Worm (Caenorhabditis elegans) whole organism, midembryonic: ENCODE results near the gene gcy-23.
"Not testable (repeated sequence)": the region's sequence is repeated elsewhere in the genome, so short reads cannot be mapped to it uniquely, and the experiment has no call there.

Experiments
- T22C8.4 ChIP-seq: fragments of 200-800 bp; sonication (Bioruptor generic); IDR thresholded peaks from 2 replicates; pipeline ENCODE4 v1.3.6; 2022; ENCODE audit warnings: missing genetic modification characterization, missing compliant biosample characterization
- cog-1 ChIP-seq: sonication (generic microtip); optimal IDR thresholded peaks from 2 replicates; lab custom pipeline; 2016; ENCODE audit warnings: missing genetic modification characterization, missing compliant biosample characterization
- flt-1 ChIP-seq: fragments of 200-800 bp; sonication (Bioruptor generic); IDR thresholded peaks from 2 replicates; pipeline ENCODE4 v1.3.6; 2022; ENCODE audit warnings: missing genetic modification characterization, missing compliant biosample characterization
- klf-2 ChIP-seq: fragments of 200-800 bp; sonication (Bioruptor generic); conservative IDR thresholded peaks from 2 replicates; pipeline ENCODE4 v1.3.6; 2022; ENCODE audit warnings: missing genetic modification reagents, missing genetic modification characterization, missing compliant biosample characterization
- med-1 ChIP-seq: sonication (generic microtip); optimal IDR thresholded peaks from 2 replicates; lab custom pipeline; 2017; ENCODE audit warnings: missing genetic modification characterization, mild to moderate bottlenecking, missing compliant biosample characterization, antibody characterized with exemption, missing genetic modification reagents; ENCODE audit not compliant: insufficient read depth
- ref-1 ChIP-seq: fragments of 200-800 bp; sonication (Bioruptor generic); conservative IDR thresholded peaks from 2 replicates; pipeline ENCODE4 v1.3.6; 2022; ENCODE audit warnings: missing genetic modification reagents, missing genetic modification characterization, missing compliant biosample characterization
- tab-1 ChIP-seq: fragments of 200-800 bp; sonication (Bioruptor generic); IDR thresholded peaks from 2 replicates; pipeline ENCODE4 v1.3.6; 2022; ENCODE audit warnings: missing genetic modification characterization, missing compliant biosample characterization
- ztf-23 ChIP-seq: fragments of 200-800 bp; sonication (Bioruptor generic); IDR thresholded peaks from 2 replicates; pipeline ENCODE4 v1.3.6; 2022; ENCODE audit warnings: missing genetic modification reagents, missing genetic modification characterization, missing compliant biosample characterization
- ztf-29 ChIP-seq: fragments of 200-800 bp; sonication (Bioruptor generic); IDR thresholded peaks from 2 replicates; pipeline ENCODE4 v1.3.6; 2022; ENCODE audit warnings: missing genetic modification reagents, missing genetic modification characterization, missing compliant biosample characterization

Gene gcy-23

DNA sequence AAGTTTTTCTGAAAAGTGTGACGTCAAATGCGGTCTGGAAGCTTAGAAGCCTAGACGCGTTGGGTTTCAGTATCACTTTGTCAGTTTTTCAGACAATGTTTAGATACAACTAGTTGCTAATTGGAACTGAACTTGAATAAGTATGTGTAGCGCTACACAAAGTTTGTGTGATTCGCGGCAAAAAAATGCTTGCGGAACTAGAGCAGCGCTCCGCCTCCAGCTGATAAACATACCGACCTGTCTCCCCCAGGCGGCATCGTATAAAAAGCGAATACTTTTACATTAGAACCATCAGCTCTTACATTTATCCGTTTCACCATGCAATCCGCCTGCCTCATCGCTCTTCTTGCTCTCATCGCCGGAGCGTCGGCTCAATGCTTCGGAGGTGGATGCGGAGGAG is 14.6 kb upstream of the gcy-23 start, which contains the start of gene idpp-12:
Gene idpp-12, plus strand, starts transcription at position 301 of the 400 bp plus-strand sequence.
- not testable (repeated sequence) for TF ChIP-seq klf-2; tab-1; ztf-23 (GFP tag; lab: Robert Waterston, UW)

DNA sequence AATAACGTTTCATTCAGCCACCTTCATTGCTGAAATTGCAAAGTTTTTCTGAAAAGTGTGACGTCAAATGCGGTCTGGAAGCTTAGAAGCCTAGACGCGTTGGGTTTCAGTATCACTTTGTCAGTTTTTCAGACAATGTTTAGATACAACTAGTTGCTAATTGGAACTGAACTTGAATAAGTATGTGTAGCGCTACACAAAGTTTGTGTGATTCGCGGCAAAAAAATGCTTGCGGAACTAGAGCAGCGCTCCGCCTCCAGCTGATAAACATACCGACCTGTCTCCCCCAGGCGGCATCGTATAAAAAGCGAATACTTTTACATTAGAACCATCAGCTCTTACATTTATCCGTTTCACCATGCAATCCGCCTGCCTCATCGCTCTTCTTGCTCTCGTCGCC is 12.9 kb upstream of the gcy-23 start, which contains the start of gene W08E12.4:
Gene W08E12.4, plus strand, starts transcription at position 301 of the 400 bp plus-strand sequence.
- TF ChIP-seq T22C8.4, ztf-29, ref-1 (GFP tag; lab: Robert Waterston, UW): not testable (repeated sequence)

DNA sequence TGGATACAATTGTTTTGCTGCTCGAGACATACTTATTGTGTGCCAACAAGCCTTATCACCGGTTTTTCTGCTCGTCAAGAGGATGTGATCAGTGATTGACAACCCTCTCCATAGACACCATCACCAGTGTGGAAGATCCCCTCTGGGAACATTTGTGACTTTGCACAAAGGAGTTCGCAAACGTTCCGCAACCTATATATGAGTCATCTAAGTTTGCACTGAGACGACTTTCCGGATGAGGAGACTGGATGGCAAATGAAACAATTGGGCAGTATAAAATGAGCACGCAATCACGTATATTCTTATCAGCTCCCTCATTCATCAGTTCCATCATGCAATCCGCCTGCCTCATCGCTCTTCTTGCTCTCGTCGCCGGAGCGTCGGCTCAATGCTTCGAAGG is 11.4 kb upstream of the gcy-23 start, which contains the start of gene W08E12.5:
Gene W08E12.5, plus strand, starts transcription at position 301 of the 400 bp plus-strand sequence.
- TF ChIP-seq klf-2, result no peak
- TF ChIP-seq tab-1, result no peak
- no peak for TF ChIP-seq ztf-23 (GFP tag; lab: Robert Waterston, UW)
- no peak for TF ChIP-seq med-1 (GFP tag; lab: Kevin White, UChicago)
- TF ChIP-seq flt-1 (GFP tag; lab: Robert Waterston, UW), result no peak
- TF ChIP-seq cog-1 (tag; lab: Kevin White, UChicago), result no peak
- TF ChIP-seq ztf-29 (GFP tag; lab: Robert Waterston, UW), result no peak
- no peak for TF ChIP-seq T22C8.4 (GFP tag; lab: Robert Waterston, UW)
- no peak for TF ChIP-seq ref-1 (GFP tag; lab: Robert Waterston, UW)

DNA sequence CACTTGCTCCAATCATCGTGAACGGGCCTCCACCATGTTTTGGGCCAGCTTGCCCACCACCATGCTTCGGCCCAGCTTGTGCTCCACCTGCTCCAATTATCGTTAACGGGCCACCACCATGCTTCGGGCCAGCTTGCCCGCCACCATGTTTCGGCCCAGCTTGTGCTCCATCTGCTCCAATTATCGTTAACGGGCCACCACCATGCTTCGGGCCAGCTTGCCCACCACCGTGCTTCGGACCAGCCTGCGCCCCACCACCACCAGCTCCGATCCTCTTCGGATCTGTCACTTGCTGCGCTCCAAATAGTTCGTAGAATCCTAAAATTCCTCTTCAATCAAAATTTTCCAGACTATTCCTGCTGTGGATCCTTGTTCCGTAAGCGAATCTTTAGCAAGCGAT is 10.1 kb upstream of the gcy-23 start:
- TF ChIP-seq med-1 (GFP tag; lab: Kevin White, UChicago) (no peak), ztf-23 (GFP tag; lab: Robert Waterston, UW) (no peak), flt-1 (GFP tag; lab: Robert Waterston, UW) (no peak), tab-1 (no peak), klf-2 (no peak), ref-1 (GFP tag; lab: Robert Waterston, UW) (no peak), cog-1 (tag; lab: Kevin White, UChicago) (no peak), T22C8.4 (GFP tag; lab: Robert Waterston, UW) (no peak), ztf-29 (GFP tag; lab: Robert Waterston, UW) (no peak)

DNA sequence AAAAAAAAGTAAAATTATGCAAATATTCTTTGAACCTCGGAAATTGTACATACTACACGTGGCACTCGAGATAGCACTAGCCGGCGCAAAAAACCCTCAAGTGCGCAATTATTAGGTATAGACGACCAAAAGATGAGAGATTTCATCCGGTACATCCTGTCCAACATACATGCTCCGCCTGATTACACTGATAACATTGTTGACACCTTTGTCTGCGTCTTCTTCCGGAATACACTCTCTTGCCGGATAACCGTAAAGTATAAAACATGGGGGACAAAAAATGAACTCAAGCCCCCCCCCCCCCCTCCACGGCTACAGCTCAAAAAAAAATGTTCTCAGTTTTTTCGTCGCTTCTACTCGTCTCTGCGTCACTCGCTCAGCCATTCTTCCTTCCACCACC is 9.2 kb upstream of the gcy-23 start, which contains the start of gene W08E12.6:
Gene W08E12.6, plus strand, starts transcription at position 301 of the 400 bp plus-strand sequence.
- TF ChIP-seq ztf-23 (GFP tag; lab: Robert Waterston, UW) (no peak), cog-1 (tag; lab: Kevin White, UChicago) (no peak), ztf-29 (GFP tag; lab: Robert Waterston, UW) (no peak)

DNA sequence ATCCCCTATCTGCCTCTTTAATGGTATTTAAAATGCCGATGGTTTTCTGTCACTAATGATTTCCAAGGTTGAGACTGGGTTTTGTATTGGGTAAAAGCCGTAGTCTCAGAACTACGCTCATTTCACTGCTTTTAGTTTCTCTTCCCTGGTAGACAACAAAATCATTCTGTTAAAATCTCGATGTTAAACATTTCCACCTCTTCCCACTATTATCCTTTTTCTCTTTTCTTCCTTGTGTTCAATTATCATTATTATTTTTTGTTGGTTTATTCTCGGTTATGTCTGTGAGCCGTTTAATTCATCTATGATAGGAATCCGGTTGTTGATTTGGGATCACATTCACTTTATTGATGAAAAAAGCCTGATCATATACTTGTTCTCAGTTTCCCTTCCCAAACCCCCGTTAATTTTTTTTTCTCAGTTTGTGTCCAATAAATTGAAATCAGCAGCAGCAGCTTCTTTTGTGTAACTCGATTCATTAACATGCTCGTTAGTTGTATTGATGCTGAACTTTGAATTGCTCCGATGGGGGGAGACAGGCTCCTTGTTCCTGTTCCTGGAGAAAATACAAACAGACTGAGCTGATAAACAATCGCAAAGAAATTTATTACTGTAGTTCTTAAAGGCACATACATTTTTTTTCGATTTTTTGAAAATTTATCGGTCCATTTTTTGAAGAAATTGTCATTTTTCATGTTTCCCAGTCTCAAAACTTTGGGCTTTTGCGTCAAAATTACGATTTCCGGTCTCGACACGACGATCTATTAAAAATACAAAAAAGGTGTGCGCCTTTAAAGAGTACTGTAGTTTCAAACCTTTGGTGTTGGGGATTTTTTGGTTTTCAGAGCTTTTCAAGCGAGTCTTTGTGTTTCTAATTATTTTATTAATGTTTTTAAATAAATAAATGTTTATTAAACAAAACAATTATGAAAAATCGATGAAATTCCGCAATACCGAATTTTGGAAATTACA is 7.7 kb upstream of the gcy-23 start:
- TF ChIP-seq cog-1 (tag; lab: Kevin White, UChicago), result no peak
- TF ChIP-seq T22C8.4 (GFP tag; lab: Robert Waterston, UW), result no peak
- TF ChIP-seq med-1 (GFP tag; lab: Kevin White, UChicago), result no peak
- TF ChIP-seq klf-2, result no peak
- no peak for TF ChIP-seq ref-1 (GFP tag; lab: Robert Waterston, UW)
- TF ChIP-seq tab-1, result no peak
- no peak for TF ChIP-seq ztf-29 (GFP tag; lab: Robert Waterston, UW)
- no peak for TF ChIP-seq flt-1 (GFP tag; lab: Robert Waterston, UW)
- TF ChIP-seq ztf-23 (GFP tag; lab: Robert Waterston, UW), result no peak

DNA sequence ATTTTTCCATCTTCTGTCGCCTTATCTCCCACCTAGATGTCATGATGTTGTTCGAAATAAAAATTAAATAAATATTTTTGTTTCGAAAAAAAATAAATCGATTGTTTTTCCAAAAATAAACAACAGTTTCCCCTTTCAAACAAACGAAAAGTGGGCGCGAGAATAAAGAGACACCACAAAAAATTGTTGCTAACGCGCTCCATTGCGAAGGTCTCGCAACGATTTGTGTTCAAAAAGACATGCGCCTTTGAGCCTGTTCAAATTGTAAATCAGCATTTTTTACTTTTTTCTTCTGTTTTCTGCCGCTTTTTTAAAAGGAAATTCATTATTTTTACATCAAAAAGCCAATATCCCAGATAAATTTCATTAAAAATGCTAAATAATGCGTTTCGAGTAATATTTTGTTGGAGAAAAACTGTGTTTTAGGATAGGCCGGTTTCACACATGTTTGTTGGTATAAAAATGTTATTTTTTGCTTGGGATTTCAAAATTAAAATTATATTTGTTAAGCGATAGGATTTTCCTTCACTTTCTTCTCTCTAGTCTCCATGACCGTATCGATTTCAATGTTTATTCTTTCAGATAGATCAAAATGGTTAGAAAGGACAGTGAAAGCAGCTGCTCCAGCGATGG is 5.5 kb upstream of the gcy-23 start, which contains the start of gene W08E12.7:
Gene W08E12.7, plus strand, starts transcription at position 583 of the 633 bp plus-strand sequence.
- TF ChIP-seq tab-1 (no peak), T22C8.4 (GFP tag; lab: Robert Waterston, UW) (no peak), flt-1 (GFP tag; lab: Robert Waterston, UW) (peak; percentile 77), ztf-23 (GFP tag; lab: Robert Waterston, UW) (peak; percentile 67), ztf-29 (GFP tag; lab: Robert Waterston, UW) (no peak), cog-1 (tag; lab: Kevin White, UChicago) (peak; percentile 91), med-1 (GFP tag; lab: Kevin White, UChicago) (no peak), klf-2 (peak; percentile 60; the same call in 1 of the 2 replicates), ref-1 (GFP tag; lab: Robert Waterston, UW) (no peak)

DNA sequence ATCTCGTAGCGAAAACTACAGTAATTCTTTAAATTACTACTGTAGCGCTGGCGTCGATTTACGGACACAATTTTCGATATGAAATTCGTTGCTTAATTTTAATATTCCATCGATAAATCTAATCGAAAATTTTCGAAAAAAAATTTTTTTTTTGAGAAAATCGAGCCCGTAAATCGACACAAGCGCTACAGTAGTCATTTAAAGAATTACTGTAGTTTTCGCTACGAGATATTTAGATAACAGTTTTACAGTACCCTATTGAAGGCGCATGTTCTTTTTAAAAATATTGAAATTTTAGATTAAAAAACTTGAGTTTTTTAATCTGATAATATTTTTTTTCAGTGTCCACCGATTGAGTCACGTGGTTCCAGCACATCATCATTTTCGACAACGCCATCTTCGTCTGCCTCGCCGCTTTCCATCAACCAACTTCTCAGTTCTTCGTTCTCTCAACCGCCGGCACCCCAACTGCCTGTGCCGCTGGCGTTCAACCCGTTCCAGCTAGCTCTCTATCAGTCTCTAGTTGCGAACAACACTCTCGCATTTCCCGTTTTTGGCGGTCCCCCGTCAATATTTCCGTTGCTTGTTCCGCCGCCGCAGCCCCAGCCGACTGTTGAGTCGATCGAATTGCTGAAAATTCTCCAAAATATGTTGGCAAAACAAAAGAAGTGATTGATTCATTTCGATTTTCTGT is 4.8 kb upstream of the gcy-23 start:
- TF ChIP-seq flt-1 (GFP tag; lab: Robert Waterston, UW) (no peak), klf-2 (no peak), ztf-23 (GFP tag; lab: Robert Waterston, UW) (no peak), ztf-29 (GFP tag; lab: Robert Waterston, UW) (no peak), T22C8.4 (GFP tag; lab: Robert Waterston, UW) (no peak), tab-1 (no peak), med-1 (GFP tag; lab: Kevin White, UChicago) (no peak), ref-1 (GFP tag; lab: Robert Waterston, UW) (no peak), cog-1 (tag; lab: Kevin White, UChicago) (no peak)
